Worm (Caenorhabditis elegans) whole organism, L2 larva: ENCODE measurements around the gene F37H8.5.

Source experiments
- C34F6.9 ChIP-seq: fragments of 150-350 bp; optimal IDR thresholded peaks from 2 replicates; lab custom pipeline; 2014; ENCODE audit warnings: missing biosample characterization, missing genetic modification characterization
- ama-1 ChIP-seq: fragments of 150-350 bp; optimal IDR thresholded peaks from 2 replicates; lab custom pipeline; 2018; ENCODE audit warnings: inconsistent platforms
- dmd-4 ChIP-seq: sonication (generic microtip); optimal IDR thresholded peaks from 2 replicates; lab custom pipeline; 2017; ENCODE audit warnings: missing biosample characterization, missing genetic modification characterization
- fos-1 ChIP-seq: fragments of 150-350 bp; optimal IDR thresholded peaks from 2 replicates; lab custom pipeline; 2014; ENCODE audit warnings: missing biosample characterization, missing genetic modification characterization
- lin-39 ChIP-seq: fragments of 150-350 bp; optimal IDR thresholded peaks from 2 replicates; lab custom pipeline; 2014; ENCODE audit warnings: missing biosample characterization, missing genetic modification reagents, missing genetic modification characterization
- mab-5 ChIP-seq: fragments of 150-350 bp; optimal IDR thresholded peaks from 2 replicates; lab custom pipeline; 2014; ENCODE audit warnings: missing biosample characterization, missing genetic modification characterization
- mdl-1 ChIP-seq, 2 experiments: fragments of 150-350 bp in 1 of 2; sonication (generic microtip) in 1 of 2; optimal IDR thresholded peaks; 2 replicates each; lab custom pipeline; 2017; ENCODE audit warnings: missing biosample characterization in 2 of 2, missing genetic modification characterization in 2 of 2
- nhr-12 ChIP-seq: fragments of 150-350 bp; optimal IDR thresholded peaks from 2 replicates; lab custom pipeline; 2014; ENCODE audit warnings: missing biosample characterization, missing genetic modification characterization
- nhr-23 ChIP-seq: fragments of 150-350 bp; optimal IDR thresholded peaks from 2 replicates; lab custom pipeline; 2014; ENCODE audit warnings: missing biosample characterization, missing genetic modification reagents, missing genetic modification characterization
- skn-1 ChIP-seq: sonication (generic microtip); optimal IDR thresholded peaks from 2 replicates; lab custom pipeline; 2017; ENCODE audit warnings: missing biosample characterization, missing genetic modification characterization
- unc-39 ChIP-seq: fragments of 150-350 bp; optimal IDR thresholded peaks from 2 replicates; lab custom pipeline; 2014; ENCODE audit warnings: missing biosample characterization, missing genetic modification characterization
- zag-1 ChIP-seq: fragments of 150-350 bp; optimal IDR thresholded peaks from 2 replicates; lab custom pipeline; 2014; ENCODE audit warnings: missing biosample characterization, missing genetic modification characterization

DNA sequence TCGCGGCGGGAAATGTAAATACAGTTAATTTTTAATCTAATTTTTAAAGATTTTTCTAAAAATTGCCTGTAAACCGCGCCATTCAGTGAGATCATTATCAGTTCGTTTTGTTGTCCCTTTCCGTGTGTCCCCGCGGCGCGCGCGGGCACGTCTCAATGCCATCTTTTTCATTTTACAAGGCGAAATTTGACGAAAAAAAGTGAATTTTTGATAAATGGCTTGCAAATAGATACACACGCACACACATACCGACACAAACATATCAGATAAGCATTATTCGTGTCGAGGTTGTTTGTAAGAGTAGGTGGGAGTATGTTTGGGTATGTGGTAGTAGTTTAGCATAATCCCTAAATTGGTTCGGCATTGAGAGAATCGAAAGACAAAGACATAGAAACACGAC, 17.8 kb downstream of the F37H8.5 start:
- no peak for TF ChIP-seq unc-39 (tag; lab: Kevin White, UChicago)
- no peak for TF ChIP-seq mab-5 (tag; lab: Kevin White, UChicago)
- TF ChIP-seq lin-39: no peak
- no peak for TF ChIP-seq ama-1 (lab: Kevin White, UChicago)
- no peak for TF ChIP-seq nhr-23 (tag; lab: Kevin White, UChicago)
- TF ChIP-seq zag-1 (tag; lab: Kevin White, UChicago): no peak
- TF ChIP-seq skn-1: no peak
- no peak for TF ChIP-seq dmd-4
- no peak for TF ChIP-seq C34F6.9 (tag; lab: Kevin White, UChicago)
- TF ChIP-seq mdl-1 (tag; optimal IDR thresholded peaks at IDR 0.05; lab: Kevin White, UChicago): no peak
- no peak for TF ChIP-seq fos-1 (tag; lab: Kevin White, UChicago)
- no peak for TF ChIP-seq nhr-12 (tag; lab: Kevin White, UChicago)
